Worm (Caenorhabditis elegans) whole organism, L4 larva: Measurements from ENCODE around the gene tbb-6.
A peak's percentile ranks its signal among the peaks of the same experiment; 100 is the strongest.

ENCODE experiments used
- F10B5.3 ChIP-seq: sonication (generic microtip); optimal IDR thresholded peaks from 2 replicates; lab custom pipeline; 2016; ENCODE audit warnings: mild to moderate bottlenecking, missing genetic modification characterization, missing compliant biosample characterization
- F26F4.8 ChIP-seq: fragments of 200-800 bp; sonication (Bioruptor generic); conservative IDR thresholded peaks from 2 replicates; pipeline ENCODE4 v1.3.6; 2022; ENCODE audit warnings: missing genetic modification characterization, missing compliant biosample characterization
- F37D6.2 ChIP-seq: sonication (generic microtip); optimal IDR thresholded peaks from 2 replicates; lab custom pipeline; 2016; ENCODE audit warnings: mild to moderate bottlenecking, missing genetic modification characterization, missing compliant biosample characterization
- F49E8.2 ChIP-seq: sonication (generic microtip); optimal IDR thresholded peaks from 2 replicates; lab custom pipeline; 2016; ENCODE audit warnings: missing compliant biosample characterization, mild to moderate bottlenecking, missing genetic modification characterization, borderline replicate concordance
- R02D3.7 ChIP-seq: fragments of 150-350 bp; sonication (generic microtip); optimal IDR thresholded peaks from 3 replicates; lab custom pipeline; 2014; ENCODE audit warnings: missing biosample characterization, missing genetic modification characterization
- Y105C5A.15 ChIP-seq: fragments of 200-800 bp; sonication (Bioruptor generic); IDR thresholded peaks from 2 replicates; pipeline ENCODE4 v1.3.6; 2022; ENCODE audit warnings: missing genetic modification characterization, missing compliant biosample characterization
- Y5F2A.4 ChIP-seq: fragments of 200-800 bp; sonication (Bioruptor generic); optimal IDR thresholded peaks from 2 replicates; lab custom pipeline; 2018; ENCODE audit warnings: mild to moderate bottlenecking, missing genetic modification characterization, missing compliant biosample characterization
- ZK337.2 ChIP-seq: fragments of 200-800 bp; sonication (Bioruptor generic); IDR thresholded peaks from 2 replicates; pipeline ENCODE4 v1.3.6; 2022; ENCODE audit warnings: missing genetic modification reagents, missing genetic modification characterization, missing compliant biosample characterization
- arid-1 ChIP-seq: fragments of 200-800 bp; sonication (Bioruptor generic); conservative IDR thresholded peaks from 2 replicates; pipeline ENCODE4 v1.3.6; 2022; ENCODE audit warnings: missing genetic modification reagents, missing genetic modification characterization, missing compliant biosample characterization
- attf-4 ChIP-seq: sonication (generic microtip); optimal IDR thresholded peaks from 3 replicates; lab custom pipeline; 2017; ENCODE audit warnings: missing biosample characterization, missing genetic modification characterization
- ceh-44 ChIP-seq: fragments of 200-800 bp; sonication (Bioruptor generic); IDR thresholded peaks from 2 replicates; pipeline ENCODE4 v1.3.6; 2022; ENCODE audit warnings: missing genetic modification reagents, missing genetic modification characterization, missing compliant biosample characterization
- ceh-82 ChIP-seq: sonication (generic microtip); optimal IDR thresholded peaks from 2 replicates; lab custom pipeline; 2017; ENCODE audit warnings: missing biosample characterization, missing genetic modification characterization
- cey-2 ChIP-seq: sonication (generic microtip); optimal IDR thresholded peaks from 3 replicates; lab custom pipeline; 2017; ENCODE audit warnings: missing genetic modification characterization, mild to moderate bottlenecking, missing compliant biosample characterization, antibody characterized with exemption, borderline replicate concordance; ENCODE audit not compliant: insufficient read depth
- daf-16 ChIP-seq, 3 experiments: sonication (generic microtip); optimal IDR thresholded peaks; 2 replicates each; lab custom pipeline; 2016 to 2017; ENCODE audit warnings: missing genetic modification characterization in 3 of 3, missing genetic modification reagents in 3 of 3, mild to moderate bottlenecking in 2 of 3, missing compliant biosample characterization in 2 of 3, missing biosample characterization in 1 of 3, moderate library complexity in 1 of 3
- dmd-6 ChIP-seq: fragments of 200-800 bp; sonication (Bioruptor generic); IDR thresholded peaks from 2 replicates; pipeline ENCODE4 v1.3.6; 2022; ENCODE audit warnings: missing genetic modification reagents, missing genetic modification characterization, missing compliant biosample characterization
- dmd-9 ChIP-seq: fragments of 200-800 bp; sonication (Bioruptor generic); IDR thresholded peaks from 2 replicates; pipeline ENCODE4 v1.3.6; 2022; ENCODE audit warnings: missing genetic modification reagents, missing genetic modification characterization, missing compliant biosample characterization
- dpl-1 ChIP-seq: fragments of 150-350 bp; optimal IDR thresholded peaks from 2 replicates; lab custom pipeline; 2014; ENCODE audit warnings: missing biosample characterization, missing genetic modification reagents, missing genetic modification characterization
- dve-1 ChIP-seq: sonication (generic microtip); optimal IDR thresholded peaks from 2 replicates; lab custom pipeline; 2017; ENCODE audit warnings: antibody characterized with exemption, mild to moderate bottlenecking, missing genetic modification characterization, missing compliant biosample characterization; ENCODE audit not compliant: insufficient read depth
- fkh-10 ChIP-seq: fragments of 150-350 bp; optimal IDR thresholded peaks from 2 replicates; lab custom pipeline; 2014; ENCODE audit warnings: missing biosample characterization, missing genetic modification reagents, missing genetic modification characterization
- hlh-30 ChIP-seq: sonication (generic microtip); optimal IDR thresholded peaks from 2 replicates; lab custom pipeline; 2017; ENCODE audit warnings: antibody characterized with exemption, mild to moderate bottlenecking, missing genetic modification characterization, missing compliant biosample characterization; ENCODE audit not compliant: insufficient read depth
- lim-7 ChIP-seq: fragments of 200-800 bp; sonication (Bioruptor generic); IDR thresholded peaks from 2 replicates; pipeline ENCODE4 v1.3.6; 2022; ENCODE audit warnings: missing genetic modification characterization, missing compliant biosample characterization
- lsy-2 ChIP-seq, 2 experiments: fragments of 150-350 bp in 1 of 2; sonication (generic microtip) in 1 of 2; optimal IDR thresholded peaks; 2 replicates each; lab custom pipeline; 2014 to 2017; ENCODE audit warnings: missing biosample characterization in 2 of 2, missing genetic modification characterization in 2 of 2
- madf-9 ChIP-seq: fragments of 200-800 bp; sonication (Bioruptor generic); conservative IDR thresholded peaks from 2 replicates; pipeline ENCODE4 v1.3.6; 2022; ENCODE audit warnings: missing genetic modification reagents, missing genetic modification characterization, missing compliant biosample characterization
- mdt-29 ChIP-seq: fragments of 200-800 bp; sonication (Bioruptor generic); IDR thresholded peaks from 2 replicates; pipeline ENCODE4 v1.3.6; 2022; ENCODE audit warnings: missing genetic modification reagents, missing genetic modification characterization, missing compliant biosample characterization
- mep-1 ChIP-seq: fragments of 150-350 bp; sonication (generic microtip); optimal IDR thresholded peaks from 3 replicates; lab custom pipeline; 2014; ENCODE audit warnings: missing biosample characterization, missing genetic modification characterization
- mes-2 ChIP-seq: sonication (generic microtip); optimal IDR thresholded peaks from 2 replicates; lab custom pipeline; 2016; ENCODE audit warnings: missing genotype, mild to moderate bottlenecking, missing genetic modification characterization, missing compliant biosample characterization; ENCODE audit not compliant: poor library complexity, severe bottlenecking
- mxl-3 ChIP-seq: fragments of 200-800 bp; sonication (Bioruptor generic); optimal IDR thresholded peaks from 2 replicates; lab custom pipeline; 2018; ENCODE audit warnings: mild to moderate bottlenecking, missing genetic modification characterization, missing compliant biosample characterization
- nhr-102 ChIP-seq: sonication (generic microtip); optimal IDR thresholded peaks from 2 replicates; lab custom pipeline; 2016; ENCODE audit warnings: mild to moderate bottlenecking, missing genetic modification characterization, moderate library complexity, missing compliant biosample characterization
- nhr-111 ChIP-seq: fragments of 200-800 bp; sonication (Bioruptor generic); optimal IDR thresholded peaks from 2 replicates; lab custom pipeline; 2018; ENCODE audit warnings: mild to moderate bottlenecking, missing genetic modification characterization, missing compliant biosample characterization
- nhr-25 ChIP-seq: sonication (generic microtip); optimal IDR thresholded peaks from 2 replicates; lab custom pipeline; 2017; ENCODE audit warnings: missing genetic modification characterization, mild to moderate bottlenecking, missing compliant biosample characterization, antibody characterized with exemption, moderate library complexity, borderline replicate concordance; ENCODE audit not compliant: insufficient read depth
- nhr-28 ChIP-seq: fragments of 150-350 bp; optimal IDR thresholded peaks from 2 replicates; lab custom pipeline; 2014; ENCODE audit warnings: missing biosample characterization, missing genetic modification characterization
- nhr-6 ChIP-seq: fragments of 150-350 bp; optimal IDR thresholded peaks from 2 replicates; lab custom pipeline; 2014; ENCODE audit warnings: missing biosample characterization, missing genetic modification characterization
- nhr-76 ChIP-seq: fragments of 150-350 bp; optimal IDR thresholded peaks from 2 replicates; lab custom pipeline; 2014; ENCODE audit warnings: missing biosample characterization, missing genetic modification characterization
- pha-4 ChIP-seq, 2 experiments: fragments of 150-350 bp in 1 of 2; fragments of 200-800 bp in 1 of 2; sonication (Bioruptor generic) in 1 of 2; IDR thresholded peaks in 1 of 2; optimal IDR thresholded peaks in 1 of 2; 2 replicates each; pipeline versions ENCODE4 v1.3.6 to Lab custom; 2014 to 2022; ENCODE audit warnings: missing genetic modification characterization in 2 of 2, missing genetic modification reagents in 2 of 2, missing biosample characterization in 1 of 2, missing compliant biosample characterization in 1 of 2
- pqm-1 ChIP-seq: sonication (generic microtip); optimal IDR thresholded peaks from 2 replicates; lab custom pipeline; 2017; ENCODE audit warnings: missing biosample characterization, missing genetic modification characterization
- rbr-2 ChIP-seq: sonication (generic microtip); optimal IDR thresholded peaks from 2 replicates; lab custom pipeline; 2016; ENCODE audit warnings: missing genotype, missing genetic modification characterization, missing compliant biosample characterization
- skn-1 ChIP-seq: fragments of 150-350 bp; optimal IDR thresholded peaks from 2 replicates; lab custom pipeline; 2014; ENCODE audit warnings: missing biosample characterization, missing genetic modification characterization
- spr-3 ChIP-seq: fragments of 200-800 bp; sonication (Bioruptor generic); optimal IDR thresholded peaks from 2 replicates; lab custom pipeline; 2018; ENCODE audit warnings: mild to moderate bottlenecking, missing genetic modification characterization, missing compliant biosample characterization
- unc-39 ChIP-seq: sonication (generic microtip); optimal IDR thresholded peaks from 2 replicates; lab custom pipeline; 2017; ENCODE audit warnings: missing biosample characterization, missing genetic modification characterization
- unc-62 ChIP-seq, 3 experiments: fragments of 150-350 bp in 1 of 3; sonication (generic microtip); optimal IDR thresholded peaks in 2 of 3; peaks in 1 of 3; 1 replicate in 1 of 3; 2 replicates in 2 of 3; lab custom pipeline; 2014 to 2017; ENCODE audit warnings: missing biosample characterization in 3 of 3, missing genetic modification characterization in 3 of 3, missing genetic modification reagents in 3 of 3, missing genotype in 1 of 3
- zag-1 ChIP-seq: fragments of 150-350 bp; optimal IDR thresholded peaks from 2 replicates; lab custom pipeline; 2014; ENCODE audit warnings: missing biosample characterization, missing genetic modification characterization
- zip-11 ChIP-seq: fragments of 200-800 bp; sonication (Bioruptor generic); IDR thresholded peaks from 2 replicates; pipeline ENCODE4 v1.3.6; 2022; ENCODE audit warnings: missing genetic modification characterization, missing compliant biosample characterization
- ztf-11 ChIP-seq: fragments of 150-350 bp; optimal IDR thresholded peaks from 2 replicates; lab custom pipeline; 2014; ENCODE audit warnings: missing biosample characterization, missing genetic modification characterization

Gene tbb-6

DNA sequence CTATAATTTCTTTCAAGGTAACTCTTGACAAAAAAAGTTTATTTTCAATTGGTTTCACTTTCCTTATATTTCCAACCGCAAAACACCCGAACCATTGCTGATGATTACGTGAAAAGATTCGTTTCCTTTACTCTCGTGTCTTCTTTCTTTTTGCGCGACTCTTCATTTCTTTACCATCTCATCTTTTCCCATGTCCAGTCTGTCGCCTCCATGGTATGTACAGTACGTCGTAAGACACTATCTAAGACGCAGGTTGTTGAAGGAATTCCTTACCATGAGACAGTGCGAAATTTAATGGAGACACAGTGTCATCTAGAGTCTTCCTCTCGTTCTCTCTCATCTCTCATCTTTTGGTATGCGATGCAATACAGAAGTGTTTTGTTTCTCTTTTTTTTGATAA is 38.8 kb downstream of the tbb-6 start (continued):
- TF ChIP-seq fkh-10 (no peak), mxl-3 (GFP tag; lab: Kevin White, UChicago) (peak; percentile 58), pha-4 (GFP tag; IDR thresholded peaks at IDR 0.05; lab: Robert Waterston, UW) (no peak), pha-4 (tag; optimal IDR thresholded peaks at IDR 0.05; lab: Kevin White, UChicago) (peak; percentile 55), zip-11 (GFP tag; lab: Robert Waterston, UW) (no peak), F37D6.2 (no peak), F26F4.8 (GFP tag; lab: Robert Waterston, UW) (no peak), R02D3.7 (tag; lab: Kevin White, UChicago) (no peak), Y105C5A.15 (no peak), ceh-44 (GFP tag; lab: Robert Waterston, UW) (no peak), nhr-111 (no peak), arid-1 (GFP tag; lab: Robert Waterston, UW) (0 out of 2 replicates have a peak, but pooled peaks have one; percentile 31), mdt-29 (GFP tag; lab: Robert Waterston, UW) (no peak), dpl-1 (GFP tag; lab: Kevin White, UChicago) (peak; percentile 30), rbr-2 (tag; lab: Kevin White, UChicago) (peak; percentile 26), skn-1 (tag; lab: Kevin White, UChicago) (no peak), cey-2 (tag; lab: Kevin White, UChicago) (peak; percentile 46), nhr-76 (tag; lab: Kevin White, UChicago) (no peak), nhr-102 (tag; lab: Kevin White, UChicago) (peak; percentile 20), nhr-28 (tag; lab: Kevin White, UChicago) (peak; percentile 81), zag-1 (tag; lab: Kevin White, UChicago) (no peak), lim-7 (GFP tag; lab: Robert Waterston, UW) (no peak), F49E8.2 (tag; lab: Kevin White, UChicago) (no peak), unc-39 (tag; lab: Kevin White, UChicago) (no peak), spr-3 (GFP tag; lab: Kevin White, UChicago) (no peak), ZK337.2 (no peak), madf-9 (no peak), mes-2 (tag; lab: Kevin White, UChicago) (peak; percentile 65), ceh-82 (tag; lab: Kevin White, UChicago) (no peak), attf-4 (tag; lab: Kevin White, UChicago) (no peak), Y5F2A.4 (GFP tag; lab: Kevin White, UChicago) (no peak), nhr-25 (no peak), ztf-11 (tag; lab: Kevin White, UChicago) (no peak), dmd-9 (no peak), dmd-6 (GFP tag; lab: Robert Waterston, UW) (peak; percentile 68)

DNA sequence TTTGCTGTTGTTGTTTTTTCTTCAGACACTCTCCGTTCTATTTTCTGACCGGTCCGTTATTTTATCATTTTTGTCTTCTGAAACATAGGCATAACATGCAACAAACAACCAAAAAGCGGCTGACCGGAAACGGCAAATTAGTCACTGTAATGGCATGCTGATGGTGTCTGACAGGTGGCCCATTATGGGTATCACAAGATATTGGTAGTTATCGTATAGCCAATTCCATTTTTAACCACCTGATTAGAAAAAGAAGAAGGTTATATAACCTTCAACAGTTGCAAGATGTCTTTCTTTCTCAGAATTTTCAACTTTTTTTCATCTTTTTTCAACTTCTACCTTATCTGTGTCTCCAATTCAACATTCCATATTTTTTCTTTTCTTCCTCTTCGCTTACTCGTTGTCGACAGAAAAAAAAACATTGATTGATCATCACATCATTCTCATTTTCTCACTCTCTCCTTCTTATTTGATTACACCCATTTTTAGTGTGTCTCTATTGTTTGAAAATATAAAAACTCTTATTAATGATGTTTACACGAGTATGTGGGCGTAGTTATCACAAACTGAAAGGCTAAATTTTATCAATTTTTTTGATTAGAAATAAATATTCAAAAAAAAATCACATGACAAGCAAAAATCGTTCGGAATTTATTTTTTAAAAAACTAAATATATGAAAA is 39.6 kb downstream of the tbb-6 start:
- TF ChIP-seq unc-62 (GFP tag; optimal IDR thresholded peaks at IDR 0.05 in 1 of 2; lab: Kevin White, UChicago): peak in 1 of 2 experiments; percentile 85
- no peak for TF ChIP-seq unc-62 (tag; optimal IDR thresholded peaks at IDR 0.05; lab: Kevin White, UChicago)
- no peak for TF ChIP-seq F10B5.3
- no peak for TF ChIP-seq ceh-82 (tag; lab: Kevin White, UChicago)
- TF ChIP-seq hlh-30 (tag; lab: Kevin White, UChicago): peak; percentile 53
- peak; percentile 64 for TF ChIP-seq cey-2 (tag; lab: Kevin White, UChicago)
- no peak for TF ChIP-seq ceh-44 (GFP tag; lab: Robert Waterston, UW)
- TF ChIP-seq nhr-6 (tag; lab: Kevin White, UChicago): peak; percentile 64
- peak; percentile 70 for TF ChIP-seq dve-1 (tag; lab: Kevin White, UChicago)
- peak; percentile 48 for TF ChIP-seq nhr-28 (tag; lab: Kevin White, UChicago)
- peak; percentile 53 for TF ChIP-seq pqm-1 (tag; lab: Kevin White, UChicago)
- peak in 1 of 2 experiments; percentile 31 for TF ChIP-seq lsy-2 (tag; optimal IDR thresholded peaks at IDR 0.05; lab: Kevin White, UChicago)
- no peak for TF ChIP-seq daf-16 (GFP tag; optimal IDR thresholded peaks at IDR 0.05; lab: Kevin White, UChicago)
- TF ChIP-seq daf-16 (tag; optimal IDR thresholded peaks at IDR 0.05; lab: Kevin White, UChicago): peak; percentile 90
- TF ChIP-seq mep-1 (tag; lab: Kevin White, UChicago): peak; percentile 32
